Worm (Caenorhabditis elegans): ENCODE data around the gene chat-1.

ce11 chrIV:4398420-4398819 lies 48.7 kb upstream of the chat-1 start:
- TF ChIP-seq let-526 (GFP tag; IDR thresholded peaks at IDR 0.05) = no peak
- TF ChIP-seq ekl-4 (GFP tag; IDR thresholded peaks at IDR 0.05) = 0 out of 2 replicates have a peak, but pooled peaks have one; percentile 45
- TF ChIP-seq lir-1 (GFP tag; conservative IDR thresholded peaks at IDR 0.05) = no peak
- no peak for TF ChIP-seq aptf-2 (GFP tag; conservative IDR thresholded peaks at IDR 0.05)
- no peak for TF ChIP-seq tlf-1 (GFP tag; optimal IDR thresholded peaks at IDR 0.05)
- TF ChIP-seq ama-1 (optimal IDR thresholded peaks at IDR 0.05) = no peak
- no peak for TF ChIP-seq ama-1 (GFP tag; optimal IDR thresholded peaks at IDR 0.05)
- no peak for TF ChIP-seq him-1 (tag; optimal IDR thresholded peaks at IDR 0.05)

Data from whole organism, young adult.